Worm (Caenorhabditis elegans) whole organism, L2 larva: Measurements from ENCODE around the gene K12H6.6.

Experiments
- C34F6.9 ChIP-seq: fragments of 150-350 bp; optimal IDR thresholded peaks from 2 replicates; lab custom pipeline; 2014; ENCODE audit warnings: missing biosample characterization, missing genetic modification characterization
- F13H6.1 ChIP-seq: sonication (generic microtip); optimal IDR thresholded peaks from 2 replicates; lab custom pipeline; 2016; ENCODE audit warnings: missing genetic modification characterization, missing compliant biosample characterization
- R02D3.7 ChIP-seq: fragments of 150-350 bp; optimal IDR thresholded peaks from 2 replicates; lab custom pipeline; 2014; ENCODE audit warnings: missing biosample characterization, missing genetic modification characterization
- ZK546.5 ChIP-seq: sonication (generic microtip); optimal IDR thresholded peaks from 2 replicates; lab custom pipeline; 2017; ENCODE audit warnings: missing biosample characterization, missing genetic modification characterization
- alr-1 ChIP-seq: fragments of 150-350 bp; optimal IDR thresholded peaks from 2 replicates; lab custom pipeline; 2014; ENCODE audit warnings: missing biosample characterization, missing genetic modification characterization
- aly-2 ChIP-seq: fragments of 150-350 bp; optimal IDR thresholded peaks from 2 replicates; lab custom pipeline; 2014; ENCODE audit warnings: missing biosample characterization, missing genetic modification characterization
- ama-1 ChIP-seq: fragments of 150-350 bp; optimal IDR thresholded peaks from 2 replicates; lab custom pipeline; 2018; ENCODE audit warnings: inconsistent platforms
- blmp-1 ChIP-seq: sonication (generic microtip); optimal IDR thresholded peaks from 2 replicates; lab custom pipeline; 2017; ENCODE audit warnings: missing genetic modification characterization, mild to moderate bottlenecking, missing compliant biosample characterization, antibody characterized with exemption, moderate library complexity; ENCODE audit not compliant: insufficient read depth
- ceh-16 ChIP-seq: fragments of 150-350 bp; optimal IDR thresholded peaks from 2 replicates; lab custom pipeline; 2014; ENCODE audit warnings: missing biosample characterization, missing genetic modification characterization
- crh-2 ChIP-seq: sonication (generic microtip); optimal IDR thresholded peaks from 2 replicates; lab custom pipeline; 2017; ENCODE audit warnings: missing biosample characterization, missing genetic modification characterization
- dmd-4 ChIP-seq: sonication (generic microtip); optimal IDR thresholded peaks from 2 replicates; lab custom pipeline; 2017; ENCODE audit warnings: missing biosample characterization, missing genetic modification characterization
- egl-27 ChIP-seq: sonication (generic microtip); optimal IDR thresholded peaks from 3 replicates; lab custom pipeline; 2017; ENCODE audit warnings: missing biosample characterization, missing genetic modification reagents, missing genetic modification characterization
- elt-1 ChIP-seq: fragments of 150-350 bp; optimal IDR thresholded peaks from 2 replicates; lab custom pipeline; 2014; ENCODE audit warnings: missing biosample characterization, missing genetic modification characterization
- elt-3 ChIP-seq: sonication (generic microtip); optimal IDR thresholded peaks from 2 replicates; lab custom pipeline; 2017; ENCODE audit warnings: missing biosample characterization, missing genetic modification characterization
- fos-1 ChIP-seq: fragments of 150-350 bp; optimal IDR thresholded peaks from 2 replicates; lab custom pipeline; 2014; ENCODE audit warnings: missing biosample characterization, missing genetic modification characterization
- lin-11 ChIP-seq: fragments of 150-350 bp; sonication (generic microtip); optimal IDR thresholded peaks from 2 replicates; lab custom pipeline; 2014; ENCODE audit warnings: missing biosample characterization, missing genetic modification characterization, inconsistent platforms, mixed read lengths
- lin-13 ChIP-seq: fragments of 150-350 bp; optimal IDR thresholded peaks from 2 replicates; lab custom pipeline; 2014; ENCODE audit warnings: missing biosample characterization, missing genetic modification reagents, missing genetic modification characterization
- lin-39 ChIP-seq: fragments of 150-350 bp; optimal IDR thresholded peaks from 2 replicates; lab custom pipeline; 2014; ENCODE audit warnings: missing biosample characterization, missing genetic modification reagents, missing genetic modification characterization
- lsy-2 ChIP-seq, 2 experiments: fragments of 150-350 bp in 1 of 2; sonication (generic microtip) in 1 of 2; optimal IDR thresholded peaks; 2 replicates each; lab custom pipeline; 2014 to 2017; ENCODE audit warnings: missing biosample characterization in 2 of 2, missing genetic modification characterization in 2 of 2
- mbf-1 ChIP-seq: sonication (generic microtip); optimal IDR thresholded peaks from 2 replicates; lab custom pipeline; 2017; ENCODE audit warnings: missing biosample characterization, missing genetic modification characterization
- mdl-1 ChIP-seq, 2 experiments: fragments of 150-350 bp in 1 of 2; sonication (generic microtip) in 1 of 2; optimal IDR thresholded peaks; 2 replicates each; lab custom pipeline; 2017; ENCODE audit warnings: missing biosample characterization in 2 of 2, missing genetic modification characterization in 2 of 2
- nhr-10 ChIP-seq: sonication (generic microtip); optimal IDR thresholded peaks from 2 replicates; lab custom pipeline; 2017; ENCODE audit warnings: missing biosample characterization, missing genetic modification characterization
- nhr-11 ChIP-seq: fragments of 150-350 bp; optimal IDR thresholded peaks from 2 replicates; lab custom pipeline; 2014; ENCODE audit warnings: missing biosample characterization, missing genetic modification characterization
- nhr-129 ChIP-seq: fragments of 150-350 bp; optimal IDR thresholded peaks from 2 replicates; lab custom pipeline; 2014; ENCODE audit warnings: missing biosample characterization, missing genetic modification characterization
- nhr-21 ChIP-seq: fragments of 150-350 bp; optimal IDR thresholded peaks from 2 replicates; lab custom pipeline; 2014; ENCODE audit warnings: missing biosample characterization, missing genetic modification characterization
- nhr-23 ChIP-seq: fragments of 150-350 bp; optimal IDR thresholded peaks from 2 replicates; lab custom pipeline; 2014; ENCODE audit warnings: missing biosample characterization, missing genetic modification reagents, missing genetic modification characterization
- nhr-237 ChIP-seq: fragments of 150-350 bp; optimal IDR thresholded peaks from 2 replicates; lab custom pipeline; 2014; ENCODE audit warnings: missing biosample characterization, missing genetic modification characterization
- nhr-25 ChIP-seq: fragments of 150-350 bp; sonication (generic microtip); optimal IDR thresholded peaks from 3 replicates; lab custom pipeline; 2014; ENCODE audit warnings: missing biosample characterization, missing genetic modification characterization
- nhr-6 ChIP-seq: fragments of 150-350 bp; optimal IDR thresholded peaks from 2 replicates; lab custom pipeline; 2014; ENCODE audit warnings: missing biosample characterization, missing genetic modification characterization
- nhr-77 ChIP-seq: fragments of 150-350 bp; optimal IDR thresholded peaks from 2 replicates; lab custom pipeline; 2014; ENCODE audit warnings: missing biosample characterization, missing genetic modification characterization
- peb-1 ChIP-seq: fragments of 150-350 bp; optimal IDR thresholded peaks from 2 replicates; lab custom pipeline; 2014; ENCODE audit warnings: missing biosample characterization, missing genetic modification characterization
- sem-4 ChIP-seq: fragments of 150-350 bp; optimal IDR thresholded peaks from 2 replicates; lab custom pipeline; 2014; ENCODE audit warnings: missing biosample characterization, missing genetic modification reagents, missing genetic modification characterization
- skn-1 ChIP-seq: sonication (generic microtip); optimal IDR thresholded peaks from 2 replicates; lab custom pipeline; 2017; ENCODE audit warnings: missing biosample characterization, missing genetic modification characterization
- sma-3 ChIP-seq: sonication (generic microtip); optimal IDR thresholded peaks from 2 replicates; lab custom pipeline; 2016; ENCODE audit warnings: missing genetic modification reagents, missing genetic modification characterization, missing compliant biosample characterization
- sma-9 ChIP-seq, 2 experiments: fragments of 150-350 bp in 1 of 2; sonication (generic microtip) in 1 of 2; optimal IDR thresholded peaks; 2 replicates each; lab custom pipeline; 2014 to 2016; ENCODE audit warnings: missing genetic modification characterization in 2 of 2, mild to moderate bottlenecking in 1 of 2, missing biosample characterization in 1 of 2, missing compliant biosample characterization in 1 of 2, missing genetic modification reagents in 1 of 2, moderate library complexity in 1 of 2
- snpc-4 ChIP-seq: fragments of 150-350 bp; optimal IDR thresholded peaks from 2 replicates; lab custom pipeline; 2014; ENCODE audit warnings: missing biosample characterization, missing genetic modification characterization
- unc-39 ChIP-seq: fragments of 150-350 bp; optimal IDR thresholded peaks from 2 replicates; lab custom pipeline; 2014; ENCODE audit warnings: missing biosample characterization, missing genetic modification characterization
- zag-1 ChIP-seq: fragments of 150-350 bp; optimal IDR thresholded peaks from 2 replicates; lab custom pipeline; 2014; ENCODE audit warnings: missing biosample characterization, missing genetic modification characterization
- ztf-1 ChIP-seq: fragments of 200-800 bp; sonication (Bioruptor generic); conservative IDR thresholded peaks from 2 replicates; pipeline ENCODE4 v1.3.6; 2022; ENCODE audit warnings: missing genetic modification characterization, missing compliant biosample characterization
- ztf-4 ChIP-seq: fragments of 150-350 bp; optimal IDR thresholded peaks from 2 replicates; lab custom pipeline; 2014; ENCODE audit warnings: missing biosample characterization, missing genetic modification characterization

K12H6.6 gene

ce11 chrII:2815017-2815416, 16.0 kb downstream of the K12H6.6 start:
- no peak for TF ChIP-seq nhr-21 (tag; lab: Kevin White, UChicago)
- TF ChIP-seq C34F6.9: no peak
- TF ChIP-seq lin-11 (tag; lab: Kevin White, UChicago): no peak
- no peak for TF ChIP-seq ztf-1 (GFP tag; lab: Robert Waterston, UW)
- TF ChIP-seq elt-3 (tag; lab: Kevin White, UChicago): no peak
- TF ChIP-seq ceh-16 (tag; lab: Kevin White, UChicago): no peak
- TF ChIP-seq dmd-4 (tag; lab: Kevin White, UChicago): no peak
- TF ChIP-seq ama-1 (lab: Kevin White, UChicago): no peak
- TF ChIP-seq nhr-23 (tag; lab: Kevin White, UChicago): no peak
- TF ChIP-seq, all 48 proteins: peak for 0

DNA sequence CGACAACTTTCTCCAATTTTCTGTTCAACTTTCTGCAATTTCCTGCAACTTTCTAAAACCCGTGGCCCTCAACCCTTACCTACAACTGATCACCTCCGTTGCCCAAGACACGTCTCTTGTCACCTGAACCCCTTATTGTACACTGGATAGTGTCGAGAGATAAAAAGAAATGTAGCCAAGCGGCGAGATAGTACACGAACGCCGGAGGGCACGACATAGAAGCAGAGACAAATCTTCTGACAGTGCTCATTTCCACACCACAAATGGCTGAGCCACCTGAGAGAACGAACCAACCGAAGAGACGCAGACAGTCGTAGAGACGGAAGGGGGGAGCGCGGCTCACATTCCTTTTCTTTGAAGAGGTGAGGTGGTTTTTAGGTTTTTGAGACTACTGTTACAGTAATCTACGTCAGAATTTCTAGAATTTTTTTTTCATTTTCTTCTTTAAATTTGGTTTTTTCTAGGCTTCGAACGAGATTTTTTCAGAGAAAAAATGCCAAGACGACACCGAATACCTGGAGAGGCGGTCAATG, 23.3 kb downstream of the K12H6.6 start, which contains the start of gene K12H6.12:
Gene K12H6.12, plus strand, starts transcription at position 483 of the 533 bp plus-strand sequence.
- TF ChIP-seq F13H6.1 (tag; lab: Kevin White, UChicago) (peak; percentile 0), mbf-1 (no peak), elt-1 (tag; lab: Kevin White, UChicago) (no peak), alr-1 (tag; lab: Kevin White, UChicago) (no peak), ztf-4 (tag; lab: Kevin White, UChicago) (no peak), ztf-1 (GFP tag; lab: Robert Waterston, UW) (no peak)

DNA sequence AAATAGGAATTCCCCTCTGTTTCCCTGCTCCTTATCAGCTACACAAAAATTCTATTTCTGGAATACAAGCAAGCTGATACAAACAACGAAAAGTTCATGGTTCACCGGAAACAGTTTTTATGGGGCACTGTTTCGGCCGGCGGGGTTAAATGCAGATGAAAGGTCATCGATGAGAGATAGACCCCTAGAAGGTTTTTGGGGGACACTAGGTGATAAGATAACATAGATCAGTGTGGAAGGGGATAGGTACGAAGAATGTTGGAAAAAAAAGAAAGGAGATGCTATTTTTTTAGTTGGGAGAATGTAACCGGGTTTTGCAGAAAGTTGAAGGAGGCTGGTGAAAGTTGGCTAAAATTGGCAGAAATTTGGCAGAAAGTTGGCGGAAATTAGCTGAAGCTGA, 25.5 kb downstream of the K12H6.6 start:
- TF ChIP-seq mdl-1 (tag; optimal IDR thresholded peaks at IDR 0.05; lab: Kevin White, UChicago) (no peak), fos-1 (no peak), aly-2 (tag; lab: Kevin White, UChicago) (no peak), snpc-4 (tag; lab: Kevin White, UChicago) (no peak), C34F6.9 (no peak), skn-1 (tag; lab: Kevin White, UChicago) (no peak), ama-1 (lab: Kevin White, UChicago) (no peak), nhr-21 (tag; lab: Kevin White, UChicago) (no peak), nhr-23 (tag; lab: Kevin White, UChicago) (no peak), nhr-77 (tag; lab: Kevin White, UChicago) (no peak), sma-9 (GFP tag; optimal IDR thresholded peaks at IDR 0.05; lab: Kevin White, UChicago) (no peak), sma-9 (tag; optimal IDR thresholded peaks at IDR 0.05; lab: Kevin White, UChicago) (no peak), ceh-16 (tag; lab: Kevin White, UChicago) (no peak), sma-3 (GFP tag; lab: Kevin White, UChicago) (no peak), egl-27 (tag; lab: Kevin White, UChicago) (no peak), unc-39 (tag; lab: Kevin White, UChicago) (no peak), lin-13 (GFP tag; lab: Kevin White, UChicago) (no peak)

- TF ChIP-seq nhr-25 (tag; lab: Kevin White, UChicago) (peak; percentile 56), blmp-1 (tag; lab: Kevin White, UChicago) (no peak), nhr-6 (tag; lab: Kevin White, UChicago) (no peak), peb-1 (tag; lab: Kevin White, UChicago) (no peak), nhr-129 (tag; lab: Kevin White, UChicago) (peak; percentile 21), skn-1 (tag; lab: Kevin White, UChicago) (no peak), mdl-1 (tag; optimal IDR thresholded peaks at IDR 0.05; lab: Kevin White, UChicago) (no peak), nhr-10 (tag; lab: Kevin White, UChicago) (no peak), R02D3.7 (no peak), elt-3 (tag; lab: Kevin White, UChicago) (no peak), egl-27 (tag; lab: Kevin White, UChicago) (no peak)
Observed at ce11 chrII:2804949-2805348, 26.1 kb downstream of the K12H6.6 start.

- TF ChIP-seq lin-11 (tag; lab: Kevin White, UChicago) (no peak), zag-1 (tag; lab: Kevin White, UChicago) (no peak), elt-1 (tag; lab: Kevin White, UChicago) (no peak), R02D3.7 (no peak), lsy-2 (tag; optimal IDR thresholded peaks at IDR 0.05; lab: Kevin White, UChicago) (peak in 1 of 2 experiments; percentile 65), ztf-1 (GFP tag; lab: Robert Waterston, UW) (no peak), ama-1 (lab: Kevin White, UChicago) (no peak), elt-3 (tag; lab: Kevin White, UChicago) (no peak), peb-1 (tag; lab: Kevin White, UChicago) (no peak), C34F6.9 (peak; percentile 53), fos-1 (no peak), nhr-21 (tag; lab: Kevin White, UChicago) (no peak), nhr-6 (tag; lab: Kevin White, UChicago) (no peak), nhr-25 (tag; lab: Kevin White, UChicago) (no peak), F13H6.1 (tag; lab: Kevin White, UChicago) (peak; percentile 38), nhr-77 (tag; lab: Kevin White, UChicago) (no peak), sem-4 (tag; lab: Kevin White, UChicago) (no peak), nhr-11 (tag; lab: Kevin White, UChicago) (no peak), crh-2 (tag; lab: Kevin White, UChicago) (no peak), nhr-23 (tag; lab: Kevin White, UChicago) (no peak), nhr-237 (tag; lab: Kevin White, UChicago) (no peak), sma-3 (GFP tag; lab: Kevin White, UChicago) (no peak), lin-39 (tag; lab: Kevin White, UChicago) (no peak), ceh-16 (tag; lab: Kevin White, UChicago) (no peak), egl-27 (tag; lab: Kevin White, UChicago) (no peak), nhr-10 (tag; lab: Kevin White, UChicago) (no peak), ztf-4 (tag; lab: Kevin White, UChicago) (no peak), skn-1 (tag; lab: Kevin White, UChicago) (no peak), ZK546.5 (tag; lab: Kevin White, UChicago) (no peak), alr-1 (tag; lab: Kevin White, UChicago) (no peak)
Observed at ce11 chrII:2804245-2804644, 26.8 kb downstream of the K12H6.6 start.
